Fruit fly (Drosophila melanogaster) Kc167 (cell line): ENCODE results near the gene CG15580.

Experiments used
- Sin3A ChIP-seq: fragments of >200 bp; optimal IDR thresholded peaks from 2 replicates; lab custom pipeline; 2018; ENCODE audit warnings: missing external identifiers
- h ChIP-seq: fragments of >200 bp; optimal IDR thresholded peaks from 3 replicates; lab custom pipeline; 2018; ENCODE audit warnings: missing external identifiers

- no peak for TF ChIP-seq h (lab: Kevin White, UChicago)
- no peak for TF ChIP-seq Sin3A (lab: Kevin White, UChicago)
Measured at dm6 chr3R:6100764-6101163, 43.4 kb upstream of the CG15580 start, which contains the start of gene Gasp.
